Fruit fly (Drosophila melanogaster) whole organism, embryonic: ENCODE data around the gene wap.

ENCODE experiments used
- Awh ChIP-seq: fragments of 200-800 bp; sonication (Bioruptor generic); IDR thresholded peaks from 2 replicates; pipeline ENCODE4, ENCODE4 v1.3.6; 2022; ENCODE audit warnings: missing biosample characterization, missing genetic modification characterization
- Bgb ChIP-seq: fragments of 200-800 bp; sonication (Bioruptor generic); IDR thresholded peaks from 2 replicates; pipeline ENCODE4 v1.3.6; 2022; ENCODE audit warnings: missing biosample characterization, missing genetic modification characterization; ENCODE audit not compliant: partially characterized antibody
- Bteb2 ChIP-seq: fragments of 200-800 bp; sonication (Bioruptor generic); optimal IDR thresholded peaks from 2 replicates; lab custom pipeline; 2016; ENCODE audit warnings: missing biosample characterization, missing genetic modification characterization
- CG10654 ChIP-seq: fragments of 200-800 bp; sonication (Bioruptor generic); optimal IDR thresholded peaks from 2 replicates; lab custom pipeline; 2016; ENCODE audit warnings: missing biosample characterization, missing genetic modification characterization
- CG11504 ChIP-seq: fragments of 200-800 bp; sonication (Bioruptor generic); optimal IDR thresholded peaks from 3 replicates; lab custom pipeline; 2019; ENCODE audit warnings: missing biosample characterization, mild to moderate bottlenecking, missing genetic modification characterization, moderate library complexity
- CG11560 ChIP-seq: fragments of 200-800 bp; sonication (Bioruptor generic); IDR thresholded peaks from 3 replicates; pipeline ENCODE4 v1.3.6; 2022; ENCODE audit warnings: missing biosample characterization, missing genetic modification characterization
- CG11695 ChIP-seq: fragments of 200-800 bp; sonication (Bioruptor generic); IDR thresholded peaks from 3 replicates; pipeline ENCODE4 v1.3.6; 2022; ENCODE audit warnings: missing biosample characterization, missing genetic modification characterization
- CG13894 ChIP-seq: fragments of 200-800 bp; sonication (Bioruptor generic); optimal IDR thresholded peaks from 3 replicates; lab custom pipeline; 2018; ENCODE audit warnings: missing biosample characterization, mild to moderate bottlenecking, missing genetic modification characterization, moderate library complexity
- CG15601 ChIP-seq: fragments of 200-800 bp; sonication (Bioruptor generic); optimal IDR thresholded peaks from 3 replicates; lab custom pipeline; 2019; ENCODE audit warnings: missing biosample characterization, mild to moderate bottlenecking, missing genetic modification characterization, moderate library complexity
- CG17186 ChIP-seq: fragments of 200-800 bp; sonication (Bioruptor generic); optimal IDR thresholded peaks from 3 replicates; lab custom pipeline; 2017; ENCODE audit warnings: missing biosample characterization, missing genetic modification reagents, missing genetic modification characterization
- CG17912 ChIP-seq: fragments of 200-800 bp; sonication (Bioruptor generic); optimal IDR thresholded peaks from 2 replicates; lab custom pipeline; 2018; ENCODE audit warnings: missing biosample characterization, mild to moderate bottlenecking, missing genetic modification characterization
- CG18011 ChIP-seq: fragments of 200-800 bp; sonication (Bioruptor generic); optimal IDR thresholded peaks from 2 replicates; lab custom pipeline; 2017; ENCODE audit warnings: missing biosample characterization, missing genetic modification characterization, mild to moderate bottlenecking, moderate library complexity, missing genotype
- CG2116 ChIP-seq: fragments of 200-800 bp; sonication (Bioruptor generic); optimal IDR thresholded peaks from 3 replicates; lab custom pipeline; 2018; ENCODE audit warnings: missing biosample characterization, mild to moderate bottlenecking, missing genetic modification characterization
- CG2199 ChIP-seq: fragments of 200-800 bp; sonication (Bioruptor generic); IDR thresholded peaks from 3 replicates; pipeline ENCODE4 v1.3.6; 2022; ENCODE audit warnings: missing biosample characterization, missing genetic modification characterization
- CG32767 ChIP-seq: fragments of 200-800 bp; sonication (Bioruptor generic); IDR thresholded peaks from 2 replicates; pipeline ENCODE4 v1.3.6; 2022; ENCODE audit warnings: missing biosample characterization, missing genetic modification characterization
- CG4424 ChIP-seq: fragments of 200-800 bp; sonication (Bioruptor generic); optimal IDR thresholded peaks from 3 replicates; lab custom pipeline; 2016; ENCODE audit warnings: missing biosample characterization, missing genetic modification characterization
- CG7271 ChIP-seq: fragments of 200-800 bp; sonication (Bioruptor generic); optimal IDR thresholded peaks from 2 replicates; lab custom pipeline; 2018; ENCODE audit warnings: missing biosample characterization, mild to moderate bottlenecking, missing genetic modification characterization, moderate library complexity
- CG7963 ChIP-seq: fragments of 200-800 bp; sonication (Bioruptor generic); IDR thresholded peaks from 3 replicates; pipeline ENCODE4 v1.3.6; 2022; ENCODE audit warnings: missing biosample characterization, missing genetic modification characterization; ENCODE audit not compliant: partially characterized antibody
- Dp ChIP-seq: fragments of 200-800 bp; sonication (Bioruptor generic); optimal IDR thresholded peaks from 2 replicates; lab custom pipeline; 2018; ENCODE audit warnings: missing biosample characterization, mild to moderate bottlenecking, missing genetic modification characterization, moderate library complexity
- Hey ChIP-seq: fragments of 200-800 bp; sonication (Bioruptor generic); optimal IDR thresholded peaks from 3 replicates; lab custom pipeline; 2018; ENCODE audit warnings: missing biosample characterization, mild to moderate bottlenecking, missing genetic modification characterization
- Hmr ChIP-seq: fragments of 200-800 bp; sonication (Bioruptor generic); optimal IDR thresholded peaks from 3 replicates; lab custom pipeline; 2017; ENCODE audit warnings: mild to moderate bottlenecking, missing biosample characterization, missing genetic modification reagents, missing genetic modification characterization
- MBD-R2 ChIP-seq: fragments of 200-800 bp; sonication (Bioruptor generic); IDR thresholded peaks from 2 replicates; pipeline ENCODE4 v1.3.6; 2022; ENCODE audit warnings: missing biosample characterization, missing genetic modification characterization
- Mad ChIP-seq: fragments of 200-800 bp; sonication (Bioruptor generic); optimal IDR thresholded peaks from 2 replicates; lab custom pipeline; 2016; ENCODE audit warnings: missing biosample characterization, missing genetic modification characterization
- NC2α ChIP-seq: fragments of 200-800 bp; sonication (Bioruptor generic); optimal IDR thresholded peaks from 2 replicates; lab custom pipeline; 2016; ENCODE audit warnings: missing biosample characterization, missing genetic modification characterization
- NC2β ChIP-seq: fragments of 200-800 bp; sonication (Bioruptor generic); optimal IDR thresholded peaks from 2 replicates; lab custom pipeline; 2016; ENCODE audit warnings: missing biosample characterization, missing genetic modification characterization
- TFAM ChIP-seq: fragments of 200-800 bp; sonication (Bioruptor generic); optimal IDR thresholded peaks from 2 replicates; lab custom pipeline; 2017; ENCODE audit warnings: missing biosample characterization, missing genetic modification characterization, inconsistent platforms
- amos ChIP-seq: fragments of 200-800 bp; sonication (Bioruptor generic); IDR thresholded peaks from 2 replicates; pipeline ENCODE4 v1.3.6; 2022; ENCODE audit warnings: missing biosample characterization, missing genetic modification characterization; ENCODE audit not compliant: partially characterized antibody
- ara ChIP-seq: fragments of 200-800 bp; sonication (Bioruptor generic); IDR thresholded peaks from 2 replicates; pipeline ENCODE4 v1.3.6; 2022; ENCODE audit warnings: missing biosample characterization, missing genetic modification characterization
- cad ChIP-seq: fragments of >200 bp; optimal IDR thresholded peaks from 2 replicates; lab custom pipeline; 2017; ENCODE audit warnings: missing biosample characterization, missing genetic modification characterization
- cas ChIP-seq: fragments of 200-800 bp; sonication (Bioruptor generic); IDR thresholded peaks from 2 replicates; pipeline ENCODE4 v1.3.6; 2022; ENCODE audit warnings: missing biosample characterization, missing genetic modification characterization
- chm ChIP-seq: fragments of 200-800 bp; sonication (Bioruptor generic); IDR thresholded peaks from 2 replicates; pipeline ENCODE4 v1.3.6; 2022; ENCODE audit warnings: missing biosample characterization, missing genetic modification characterization
- dan ChIP-seq: fragments of 200-800 bp; sonication (Bioruptor generic); IDR thresholded peaks from 2 replicates; pipeline ENCODE4 v1.3.6; 2022; ENCODE audit warnings: missing biosample characterization, missing genetic modification characterization
- en ChIP-seq: fragments of 200-800 bp; sonication (Bioruptor generic); optimal IDR thresholded peaks from 2 replicates; lab custom pipeline; 2016; ENCODE audit warnings: missing biosample characterization, missing genetic modification characterization
- fru ChIP-seq: fragments of >200 bp; optimal IDR thresholded peaks from 2 replicates; lab custom pipeline; 2017
- gcm2 ChIP-seq: fragments of 200-800 bp; sonication (Bioruptor generic); optimal IDR thresholded peaks from 2 replicates; lab custom pipeline; 2016; ENCODE audit warnings: missing biosample characterization, missing genetic modification characterization
- grn ChIP-seq: fragments of 200-800 bp; sonication (Bioruptor generic); optimal IDR thresholded peaks from 3 replicates; lab custom pipeline; 2017; ENCODE audit warnings: missing biosample characterization, missing genetic modification characterization
- gro ChIP-seq: fragments of 200-800 bp; sonication (Bioruptor generic); optimal IDR thresholded peaks from 2 replicates; lab custom pipeline; 2016; ENCODE audit warnings: missing biosample characterization, missing genetic modification characterization
- gsb-n ChIP-seq: fragments of 200-800 bp; sonication (Bioruptor generic); optimal IDR thresholded peaks from 3 replicates; lab custom pipeline; 2018; ENCODE audit warnings: missing biosample characterization, mild to moderate bottlenecking, missing genetic modification characterization
- ind ChIP-seq: fragments of 200-800 bp; sonication (Bioruptor generic); optimal IDR thresholded peaks from 3 replicates; lab custom pipeline; 2016; ENCODE audit warnings: missing biosample characterization, missing genetic modification characterization
- kah ChIP-seq: fragments of 200-800 bp; sonication (Bioruptor generic); optimal IDR thresholded peaks from 2 replicates; lab custom pipeline; 2018; ENCODE audit warnings: missing biosample characterization, mild to moderate bottlenecking, missing genetic modification characterization
- knrl ChIP-seq: fragments of 200-800 bp; sonication (Bioruptor generic); IDR thresholded peaks from 3 replicates; pipeline ENCODE4 v1.3.6; 2022; ENCODE audit warnings: missing biosample characterization, missing genetic modification characterization; ENCODE audit not compliant: partially characterized antibody
- lab ChIP-seq: fragments of 200-800 bp; sonication (Bioruptor generic); optimal IDR thresholded peaks from 3 replicates; lab custom pipeline; 2017; ENCODE audit warnings: missing biosample characterization, missing genetic modification characterization, mild to moderate bottlenecking, moderate library complexity, missing genetic modification reagents
- lola ChIP-seq, 3 experiments: fragments of >200 bp in 2 of 3; fragments of 200-800 bp in 1 of 3; sonication (Bioruptor generic) in 1 of 3; optimal IDR thresholded peaks; 2 replicates each; lab custom pipeline; 2017 to 2019; ENCODE audit warnings: missing biosample characterization in 3 of 3, missing genetic modification characterization in 3 of 3, mild to moderate bottlenecking in 1 of 3, moderate library complexity in 1 of 3
- mam ChIP-seq: fragments of 200-800 bp; sonication (Bioruptor generic); optimal IDR thresholded peaks from 3 replicates; lab custom pipeline; 2016; ENCODE audit warnings: missing biosample characterization, missing genetic modification characterization
- oc ChIP-seq: fragments of 200-800 bp; sonication (Bioruptor generic); optimal IDR thresholded peaks from 2 replicates; lab custom pipeline; 2018; ENCODE audit warnings: missing biosample characterization, mild to moderate bottlenecking, missing genetic modification characterization, moderate library complexity
- pb ChIP-seq: fragments of 200-800 bp; sonication (Bioruptor generic); optimal IDR thresholded peaks from 3 replicates; lab custom pipeline; 2016; ENCODE audit warnings: missing biosample characterization, missing genetic modification characterization
- repo ChIP-seq: fragments of 200-800 bp; sonication (Bioruptor generic); optimal IDR thresholded peaks from 2 replicates; lab custom pipeline; 2016; ENCODE audit warnings: missing biosample characterization, missing genetic modification characterization
- sima ChIP-seq: fragments of 200-800 bp; sonication (Bioruptor generic); optimal IDR thresholded peaks from 2 replicates; lab custom pipeline; 2016; ENCODE audit warnings: missing biosample characterization, missing genetic modification characterization
- stc ChIP-seq: fragments of 200-800 bp; sonication (Bioruptor generic); IDR thresholded peaks from 2 replicates; pipeline ENCODE4 v1.3.6; 2022; ENCODE audit warnings: missing biosample characterization, missing genetic modification characterization
- tap ChIP-seq: fragments of 200-800 bp; optimal IDR thresholded peaks from 3 replicates; lab custom pipeline; 2019; ENCODE audit warnings: missing biosample characterization, mild to moderate bottlenecking, missing genetic modification characterization, moderate library complexity
- ttk ChIP-seq: fragments of 200-800 bp; sonication (Bioruptor generic); IDR thresholded peaks from 2 replicates; pipeline ENCODE4 v2.1.2; 2022; ENCODE audit warnings: missing biosample characterization, missing genetic modification characterization

wap gene

DNA sequence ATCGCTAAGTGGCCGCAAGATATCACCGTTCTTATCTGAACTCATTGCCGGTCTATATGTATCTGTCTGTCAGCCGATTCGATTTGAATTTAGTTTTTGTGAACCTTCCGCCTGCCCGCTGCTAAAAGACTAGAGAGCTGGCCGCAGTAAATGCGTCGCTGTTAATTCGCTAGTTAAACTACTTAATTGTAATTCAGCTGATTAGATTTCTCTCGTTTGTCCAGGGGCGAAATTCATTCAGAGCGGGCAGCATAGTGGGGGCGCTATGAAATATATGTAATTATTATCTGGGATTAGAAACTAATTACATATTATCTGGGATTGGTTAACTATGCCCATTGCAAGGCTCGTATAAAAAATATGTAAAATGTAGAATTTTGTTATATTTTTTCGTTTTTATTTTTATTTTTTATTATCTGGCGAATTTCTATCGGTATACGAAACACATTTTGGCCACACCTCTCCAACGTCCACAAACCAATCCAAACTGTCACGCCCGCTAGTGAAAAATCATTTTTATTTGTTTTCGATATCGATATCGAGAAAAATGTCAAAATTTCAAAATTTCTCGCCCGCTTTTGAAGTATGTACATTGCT lies 5.9 kb downstream of the wap start, which contains the start of the genes CG14615 and tilB (continued):
- TF ChIP-seq CG13894 (tag; lab: Kevin White, UChicago) (no peak), Dp (GFP tag; lab: Kevin White, UChicago) (no peak), Hmr (GFP tag; lab: Kevin White, UChicago) (no peak), cas (no peak), Bgb (GFP tag; lab: Robert Waterston, UW) (no peak), ara (GFP tag; lab: Robert Waterston, UW) (no peak), CG15601 (tag; lab: Kevin White, UChicago) (no peak), mam (GFP tag; lab: Kevin White, UChicago) (peak; percentile 43), Mad (GFP tag; lab: Kevin White, UChicago) (no peak), CG4424 (GFP tag; lab: Kevin White, UChicago) (no peak), CG18011 (GFP tag; lab: Kevin White, UChicago) (no peak), CG11560 (no peak), CG2116 (GFP tag; lab: Kevin White, UChicago) (no peak), lab (GFP tag; lab: Kevin White, UChicago) (no peak), TFAM (GFP tag; lab: Kevin White, UChicago) (no peak), pb (no peak), sima (no peak), kah (GFP tag; lab: Kevin White, UChicago) (no peak), Awh (GFP tag; lab: Robert Waterston, UW) (no peak), knrl (GFP tag; lab: Robert Waterston, UW) (no peak), gcm2 (GFP tag; lab: Kevin White, UChicago) (no peak), Hey (no peak), NC2α (GFP tag; lab: Kevin White, UChicago) (no peak), NC2β (GFP tag; lab: Kevin White, UChicago) (no peak), Bteb2 (GFP tag; lab: Kevin White, UChicago) (no peak), stc (GFP tag; lab: Robert Waterston, UW) (no peak), CG17912 (no peak), CG2199 (GFP tag; lab: Robert Waterston, UW) (no peak), CG11504 (tag; lab: Kevin White, UChicago) (no peak), ind (GFP tag; lab: Kevin White, UChicago) (peak; percentile 41), en (GFP tag; lab: Kevin White, UChicago) (no peak), CG7271 (tag; lab: Kevin White, UChicago) (no peak), CG17186 (no peak), CG11695 (GFP tag; lab: Robert Waterston, UW) (no peak), ttk (GFP tag; lab: Robert Waterston, UW) (no peak), CG32767 (GFP tag; lab: Robert Waterston, UW) (no peak), oc (tag; lab: Kevin White, UChicago) (no peak), lola (GFP tag; optimal IDR thresholded peaks at IDR 0.05; lab: Kevin White, UChicago) (no peak), amos (GFP tag; lab: Robert Waterston, UW) (0 out of 2 replicates have a peak, but pooled peaks have one; percentile 17), tap (tag; lab: Kevin White, UChicago) (no peak), cad (GFP tag; lab: Kevin White, UChicago) (no peak), CG10654 (no peak), MBD-R2 (GFP tag; lab: Robert Waterston, UW) (peak; percentile 29; the same call in 1 of the 2 replicates), CG7963 (GFP tag; lab: Robert Waterston, UW) (no peak), gro (GFP tag; lab: Kevin White, UChicago) (peak; percentile 10), gsb-n (tag; lab: Kevin White, UChicago) (no peak), fru (lab: Kevin White, UChicago) (no peak), grn (GFP tag; lab: Kevin White, UChicago) (peak; percentile 61), dan (no peak), chm (no peak), repo (no peak)
